Worm (Caenorhabditis elegans) whole organism, late embryonic: Measurements from ENCODE around the gene T23B5.4.

ENCODE experiments used
- K09A11.1 ChIP-seq: sonication (generic microtip); optimal IDR thresholded peaks from 2 replicates; lab custom pipeline; 2017; ENCODE audit warnings: antibody characterized with exemption, mild to moderate bottlenecking, missing genetic modification characterization, missing compliant biosample characterization; ENCODE audit not compliant: insufficient read depth
- T23F11.4 ChIP-seq: fragments of 200-800 bp; sonication (Bioruptor generic); optimal IDR thresholded peaks from 2 replicates; lab custom pipeline; 2018; ENCODE audit warnings: mild to moderate bottlenecking, missing genetic modification characterization, missing compliant biosample characterization
- Y22D7AL.16 ChIP-seq: sonication (generic microtip); optimal IDR thresholded peaks from 2 replicates; lab custom pipeline; 2016; ENCODE audit warnings: missing genetic modification characterization, missing compliant biosample characterization
- ama-1 ChIP-seq: fragments of 150-350 bp; optimal IDR thresholded peaks from 2 replicates; lab custom pipeline; 2014
- ceh-45 ChIP-seq: fragments of 200-800 bp; sonication (Bioruptor generic); IDR thresholded peaks from 2 replicates; pipeline ENCODE4 v1.3.6; 2022; ENCODE audit warnings: missing genetic modification reagents, missing genetic modification characterization, missing compliant biosample characterization
- fkh-10 ChIP-seq: fragments of 150-350 bp; optimal IDR thresholded peaks from 2 replicates; lab custom pipeline; 2014; ENCODE audit warnings: missing biosample characterization, missing genetic modification reagents, missing genetic modification characterization
- hlh-30 ChIP-seq: sonication (generic microtip); optimal IDR thresholded peaks from 2 replicates; lab custom pipeline; 2017; ENCODE audit warnings: antibody characterized with exemption, missing genetic modification characterization, missing compliant biosample characterization; ENCODE audit not compliant: insufficient read depth
- nhr-11 ChIP-seq: fragments of 150-350 bp; optimal IDR thresholded peaks from 2 replicates; lab custom pipeline; 2014; ENCODE audit warnings: missing biosample characterization, missing genetic modification characterization
- odd-2 ChIP-seq: sonication (generic microtip); optimal IDR thresholded peaks from 2 replicates; lab custom pipeline; 2017; ENCODE audit warnings: antibody characterized with exemption, mild to moderate bottlenecking, missing genetic modification characterization, missing compliant biosample characterization
- pax-1 ChIP-seq: fragments of 150-350 bp; optimal IDR thresholded peaks from 2 replicates; lab custom pipeline; 2014; ENCODE audit warnings: missing biosample characterization, missing genetic modification characterization
- pha-4 ChIP-seq: fragments of 150-350 bp; optimal IDR thresholded peaks from 2 replicates; lab custom pipeline; 2018; ENCODE audit warnings: missing biosample characterization, missing genetic modification reagents, missing genetic modification characterization
- sox-4 ChIP-seq: sonication (generic microtip); optimal IDR thresholded peaks from 2 replicates; lab custom pipeline; 2017; ENCODE audit warnings: mild to moderate bottlenecking, missing genetic modification characterization, inconsistent platforms, missing compliant biosample characterization
- tbx-2 ChIP-seq: sonication (generic microtip); optimal IDR thresholded peaks from 2 replicates; lab custom pipeline; 2016; ENCODE audit warnings: missing genetic modification characterization, missing compliant biosample characterization

- TF ChIP-seq hlh-30 (tag; lab: Kevin White, UChicago) (no peak), pha-4 (tag; lab: Kevin White, UChicago) (no peak), odd-2 (tag; lab: Kevin White, UChicago) (no peak), pax-1 (tag; lab: Kevin White, UChicago) (no peak), sox-4 (tag; lab: Kevin White, UChicago) (no peak), K09A11.1 (tag; lab: Kevin White, UChicago) (no peak), ama-1 (lab: Kevin White, UChicago) (no peak), nhr-11 (tag; lab: Kevin White, UChicago) (no peak), fkh-10 (GFP tag; lab: Kevin White, UChicago) (no peak), tbx-2 (peak; percentile 89), Y22D7AL.16 (peak; percentile 7), ceh-45 (GFP tag; lab: Robert Waterston, UW) (no peak), T23F11.4 (GFP tag; lab: Kevin White, UChicago) (no peak)
Measured at ce11 chrIV:12724641-12725040, 49.8 kb downstream of the T23B5.4 start, which contains the start of the genes T23F6.3 and rbd-1.
